Fruit fly (Drosophila melanogaster) whole organism: ENCODE measurements around the gene JMJD5.

Experiments used
- CG8478 ChIP-seq: fragments of >200 bp; optimal IDR thresholded peaks from 2 replicates; lab custom pipeline; 2018; ENCODE audit warnings: inconsistent platforms
- Dll ChIP-seq: fragments of >200 bp; optimal IDR thresholded peaks from 2 replicates; lab custom pipeline; 2017
- EcR ChIP-seq, 2 experiments: fragments of >200 bp; optimal IDR thresholded peaks; 2 replicates each; lab custom pipeline; 2017; ENCODE audit warnings: missing biosample characterization in 2 of 2, missing genetic modification characterization in 2 of 2, missing genetic modification reagents in 2 of 2
- pan ChIP-seq: fragments of >200 bp; optimal IDR thresholded peaks from 2 replicates; lab custom pipeline; 2017
- psq ChIP-seq: fragments of >200 bp; optimal IDR thresholded peaks from 2 replicates; lab custom pipeline; 2017
- usp ChIP-seq: fragments of >200 bp; optimal IDR thresholded peaks from 2 replicates; lab custom pipeline; 2017; ENCODE audit warnings: missing biosample characterization, missing genetic modification characterization, mixed read lengths

The JMJD5 gene

dm6 chr3L:819297-819886, 21.8 kb downstream of the JMJD5 start:
- no peak for TF ChIP-seq Dll (lab: Kevin White, UChicago)
- TF ChIP-seq psq (lab: Kevin White, UChicago): no peak
- no peak for TF ChIP-seq usp
- TF ChIP-seq pan (lab: Kevin White, UChicago): no peak
- TF ChIP-seq EcR (GFP tag; optimal IDR thresholded peaks at IDR 0.05; lab: Kevin White, UChicago): no peak

- TF ChIP-seq psq (lab: Kevin White, UChicago): no peak
Observed at dm6 chr3L:818438-819138, 22.6 kb downstream of the JMJD5 start.

DNA sequence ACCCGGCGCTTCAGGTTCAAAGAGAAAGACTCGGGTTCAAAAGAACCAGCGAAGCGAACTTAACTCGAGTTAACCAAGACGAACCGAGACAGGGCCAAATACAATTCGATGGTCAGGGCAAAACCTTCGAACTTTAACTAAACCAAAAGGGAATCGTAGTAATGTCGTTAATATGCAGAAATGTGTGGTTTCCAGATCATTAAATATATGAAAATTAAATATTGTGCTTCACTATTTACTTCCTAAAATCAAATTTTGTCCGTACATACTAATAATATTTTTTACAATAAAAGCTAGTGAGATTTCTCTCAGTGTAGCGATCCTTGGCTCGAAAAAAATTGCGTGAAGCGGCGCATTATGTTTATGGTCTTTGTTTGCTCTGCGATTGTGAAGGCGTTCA, 23.5 kb downstream of the JMJD5 start:
- TF ChIP-seq CG8478 (lab: Kevin White, UChicago) (no peak), Dll (lab: Kevin White, UChicago) (no peak), usp (no peak), pan (lab: Kevin White, UChicago) (no peak), psq (lab: Kevin White, UChicago) (no peak), EcR (GFP tag; optimal IDR thresholded peaks at IDR 0.05; lab: Kevin White, UChicago) (no peak)

DNA sequence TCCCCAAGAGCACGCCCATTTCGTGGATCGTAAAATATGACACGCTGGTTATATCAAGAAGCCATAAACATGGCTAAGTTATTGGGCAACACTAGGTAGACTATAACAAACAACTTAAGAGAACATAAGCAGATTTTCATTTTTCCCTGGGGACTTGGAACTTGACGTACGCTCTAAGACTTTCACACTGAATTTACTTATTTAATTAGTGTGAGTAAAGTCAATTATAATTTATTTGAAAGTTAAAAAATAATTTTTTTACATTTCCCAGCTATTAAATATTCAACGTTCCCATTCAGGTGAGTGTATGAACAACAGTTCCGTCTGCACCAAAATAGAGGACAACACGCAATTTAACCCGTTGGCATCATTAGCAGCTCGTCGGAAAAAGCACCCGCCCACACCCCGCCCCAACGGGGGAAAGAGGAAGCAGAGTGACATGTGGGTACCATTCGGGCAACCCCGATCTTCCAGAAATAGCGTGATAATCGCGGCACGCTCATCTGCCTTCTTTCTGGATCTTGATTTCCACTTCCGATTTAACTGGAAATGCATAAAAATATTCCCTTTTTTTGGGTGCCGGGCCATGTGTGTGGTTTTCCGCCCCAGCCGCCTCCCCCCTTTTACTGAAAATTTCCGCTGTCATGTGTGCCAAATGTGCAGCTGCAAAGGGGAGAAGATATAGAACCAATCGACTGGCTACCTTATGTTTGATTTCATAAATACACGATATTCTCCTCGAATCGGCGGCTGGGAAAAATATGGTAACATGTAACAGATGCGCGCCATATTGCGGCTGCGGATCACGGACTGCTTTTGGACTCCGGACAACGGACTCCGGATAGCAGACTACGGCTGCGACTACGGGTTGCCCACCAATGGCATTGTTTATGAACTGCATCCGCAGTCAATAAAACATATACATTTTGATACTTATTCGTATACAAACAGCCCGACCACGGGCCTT, 25.6 kb downstream of the JMJD5 start:
- TF ChIP-seq Dll (lab: Kevin White, UChicago): no peak
- TF ChIP-seq pan (lab: Kevin White, UChicago): no peak
- no peak for TF ChIP-seq psq (lab: Kevin White, UChicago)
- no peak for TF ChIP-seq CG8478 (lab: Kevin White, UChicago)
- TF ChIP-seq usp: no peak
- no peak for TF ChIP-seq EcR (GFP tag; optimal IDR thresholded peaks at IDR 0.05; lab: Kevin White, UChicago)

- no peak for TF ChIP-seq EcR (GFP tag; optimal IDR thresholded peaks at IDR 0.05; lab: Kevin White, UChicago)
- TF ChIP-seq pan (lab: Kevin White, UChicago): no peak
- no peak for TF ChIP-seq psq (lab: Kevin White, UChicago)
Observed at dm6 chr3L:813911-814310, 27.2 kb downstream of the JMJD5 start.

DNA sequence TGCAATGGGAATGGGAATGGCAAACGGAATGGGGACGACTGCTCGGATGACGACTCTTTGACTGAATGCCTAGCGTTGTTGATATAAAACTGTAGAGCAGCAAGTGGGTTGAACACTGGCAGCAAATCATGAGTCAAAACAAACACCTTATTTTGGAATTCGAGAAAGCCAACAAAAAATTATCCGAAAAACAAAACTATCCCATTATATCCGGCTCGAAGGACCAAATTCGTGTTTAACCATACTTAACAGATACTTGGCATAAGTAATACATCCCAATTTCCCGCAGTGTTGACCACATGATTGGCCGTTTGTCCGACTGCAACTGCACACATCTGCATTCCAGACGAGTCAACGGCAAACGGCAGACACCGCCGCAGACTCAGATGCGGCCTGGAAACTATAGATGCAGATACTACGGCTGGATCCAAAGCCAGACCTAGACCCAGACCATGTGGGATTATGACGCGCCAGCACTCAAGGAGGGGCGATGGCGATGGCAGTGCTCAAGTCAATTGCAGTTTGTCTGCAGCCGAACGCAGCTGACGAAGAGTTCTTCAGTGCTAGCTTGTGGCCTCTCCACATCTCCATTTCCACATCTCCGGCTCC, 27.8 kb downstream of the JMJD5 start:
- no peak for TF ChIP-seq EcR (GFP tag; optimal IDR thresholded peaks at IDR 0.05; lab: Kevin White, UChicago)
- no peak for TF ChIP-seq usp
- TF ChIP-seq CG8478 (lab: Kevin White, UChicago): no peak
- no peak for TF ChIP-seq pan (lab: Kevin White, UChicago)
- TF ChIP-seq psq (lab: Kevin White, UChicago): no peak
- TF ChIP-seq Dll (lab: Kevin White, UChicago): no peak

DNA sequence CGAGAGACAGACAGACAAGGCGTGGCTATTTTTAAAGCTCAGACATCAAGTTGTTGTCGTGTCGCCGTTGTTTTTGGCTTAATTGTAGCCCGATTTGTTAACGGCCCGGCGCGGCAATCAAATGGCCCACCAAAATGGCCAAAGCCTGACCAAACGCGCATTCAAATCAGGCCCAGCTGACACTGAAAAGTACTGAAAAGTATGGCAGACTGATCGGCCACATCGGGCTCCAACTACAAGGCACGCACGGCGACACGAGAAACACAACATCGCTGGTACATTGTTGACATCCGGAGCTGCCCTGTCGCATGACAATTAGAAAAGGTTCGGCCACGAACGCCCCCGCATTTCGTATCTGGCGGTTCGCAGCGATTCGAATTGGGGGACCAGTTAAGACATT, 29.3 kb downstream of the JMJD5 start:
- TF ChIP-seq CG8478 (lab: Kevin White, UChicago) (no peak), usp (no peak), psq (lab: Kevin White, UChicago) (no peak), Dll (lab: Kevin White, UChicago) (no peak), EcR (GFP tag; optimal IDR thresholded peaks at IDR 0.05; lab: Kevin White, UChicago) (no peak), pan (lab: Kevin White, UChicago) (no peak)

DNA sequence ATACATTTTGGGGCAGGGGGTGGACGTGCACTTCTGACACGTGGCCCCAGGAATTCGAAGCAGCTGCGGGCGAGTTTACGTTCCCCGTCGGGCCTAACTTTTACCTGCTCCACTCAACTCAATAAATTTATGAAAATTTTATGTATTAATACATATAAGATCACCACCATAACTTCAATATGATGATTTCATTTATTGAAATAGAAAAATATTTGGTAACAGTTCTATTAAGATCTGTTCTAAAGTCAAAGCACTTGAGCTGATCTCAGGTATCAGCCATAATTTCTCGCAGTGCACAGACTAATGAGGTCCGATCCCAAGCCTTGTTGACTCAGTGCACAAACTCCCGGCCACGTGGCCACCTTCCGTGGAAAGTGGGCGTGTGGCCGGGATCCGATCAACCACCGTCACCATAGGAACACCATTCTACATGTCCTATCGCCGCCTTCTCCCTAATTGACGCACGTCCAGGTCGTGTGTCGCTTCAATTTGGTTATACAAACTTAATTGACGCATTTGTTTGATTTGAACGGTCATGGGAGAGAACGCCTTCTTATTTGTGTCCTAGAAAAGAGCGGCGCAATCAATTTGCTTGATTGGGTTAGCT, 31.0 kb downstream of the JMJD5 start:
- TF ChIP-seq pan (lab: Kevin White, UChicago): no peak
- no peak for TF ChIP-seq EcR (GFP tag; optimal IDR thresholded peaks at IDR 0.05; lab: Kevin White, UChicago)
- no peak for TF ChIP-seq Dll (lab: Kevin White, UChicago)
- TF ChIP-seq psq (lab: Kevin White, UChicago): no peak
- TF ChIP-seq usp: no peak
- TF ChIP-seq CG8478 (lab: Kevin White, UChicago): no peak

DNA sequence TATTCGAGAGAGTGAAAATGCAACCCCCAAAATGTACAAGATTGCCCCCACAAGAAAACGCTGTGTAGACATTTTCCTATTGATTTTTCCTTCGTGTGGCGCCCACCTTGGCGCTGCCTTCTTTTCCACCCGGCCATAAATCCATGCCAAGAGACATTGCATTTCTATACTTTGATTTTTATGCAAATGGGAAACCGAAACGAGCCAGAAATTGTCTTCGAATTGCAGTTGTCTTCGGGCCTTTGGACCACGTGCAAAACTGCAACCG, 31.7 kb downstream of the JMJD5 start:
- TF ChIP-seq EcR (GFP tag; optimal IDR thresholded peaks at IDR 0.05; lab: Kevin White, UChicago) (no peak), pan (lab: Kevin White, UChicago) (no peak), usp (no peak), CG8478 (lab: Kevin White, UChicago) (no peak), psq (lab: Kevin White, UChicago) (no peak), Dll (lab: Kevin White, UChicago) (no peak)

DNA sequence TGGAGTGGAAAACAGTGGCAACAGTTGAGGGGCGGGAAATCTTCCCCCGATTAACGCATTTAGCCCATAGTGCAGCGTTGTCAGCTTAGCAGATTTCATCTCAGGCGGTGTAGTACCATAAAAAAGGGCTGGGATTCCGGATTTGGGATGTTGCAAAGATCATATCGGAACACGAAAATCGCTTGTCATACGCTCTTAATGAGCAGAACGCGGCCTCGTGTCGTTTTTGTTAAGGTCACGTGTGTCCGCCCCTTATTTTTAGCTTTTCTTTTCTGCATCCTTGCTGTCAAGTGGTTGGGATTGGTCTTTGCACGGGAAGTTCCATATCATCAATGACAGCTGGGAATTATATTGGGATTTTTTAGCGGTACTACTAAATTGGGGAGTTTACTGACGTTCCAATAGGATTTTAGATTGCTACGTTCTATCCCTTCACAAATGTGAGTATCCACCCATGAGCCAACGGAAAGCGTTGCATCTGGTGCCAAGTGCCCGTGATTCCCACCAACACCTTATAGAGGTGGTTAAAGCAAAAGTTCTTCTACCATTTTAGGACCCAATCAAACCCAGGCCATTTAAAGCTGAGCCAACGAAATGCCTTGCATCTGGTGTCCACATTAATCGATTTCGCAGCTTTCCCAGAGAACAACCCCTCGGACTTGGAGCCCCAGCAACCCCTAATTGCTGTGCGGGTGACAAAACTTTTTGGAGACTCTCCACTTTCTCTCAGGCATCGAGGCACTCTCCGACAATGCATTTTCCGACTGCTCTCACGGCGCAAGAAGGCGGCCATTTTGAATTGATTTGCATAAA, 32.2 kb downstream of the JMJD5 start:
- TF ChIP-seq CG8478 (lab: Kevin White, UChicago) (no peak), Dll (lab: Kevin White, UChicago) (no peak), usp (no peak), psq (lab: Kevin White, UChicago) (no peak), EcR (GFP tag; optimal IDR thresholded peaks at IDR 0.05; lab: Kevin White, UChicago) (no peak), pan (lab: Kevin White, UChicago) (no peak)
